Worm (Caenorhabditis elegans) whole organism, young adult: Measurements from ENCODE around the gene grl-7.

Experiments
- F39B2.1 ChIP-seq: fragments of 200-800 bp; sonication (Bioruptor generic); IDR thresholded peaks from 2 replicates; pipeline ENCODE4 v1.3.6; 2022; ENCODE audit warnings: missing genetic modification reagents, missing genetic modification characterization, missing compliant biosample characterization
- F57C9.4 ChIP-seq: sonication (generic microtip); optimal IDR thresholded peaks from 2 replicates; lab custom pipeline; 2017; ENCODE audit warnings: mild to moderate bottlenecking, missing genetic modification characterization, missing compliant biosample characterization
- K11D2.4 ChIP-seq: fragments of 200-800 bp; sonication (Bioruptor generic); IDR thresholded peaks from 2 replicates; pipeline ENCODE4 v1.3.6; 2022; ENCODE audit warnings: missing genetic modification reagents, missing genetic modification characterization, missing compliant biosample characterization
- Y56A3A.18 ChIP-seq: fragments of 200-800 bp; sonication (Bioruptor generic); IDR thresholded peaks from 2 replicates; pipeline ENCODE4 v1.3.6; 2022; ENCODE audit warnings: missing genetic modification reagents, missing genetic modification characterization, missing compliant biosample characterization
- akir-1 ChIP-seq: fragments of 200-800 bp; sonication (Bioruptor generic); optimal IDR thresholded peaks from 2 replicates; lab custom pipeline; 2018; ENCODE audit warnings: mild to moderate bottlenecking, missing genetic modification characterization, moderate library complexity, missing compliant biosample characterization
- ama-1 ChIP-seq, 3 experiments: fragments of 150-350 bp in 1 of 3; sonication (generic microtip) in 2 of 3; optimal IDR thresholded peaks; 2 replicates each; lab custom pipeline; 2014 to 2018; ENCODE audit warnings: missing biosample characterization in 2 of 3, missing genetic modification characterization in 2 of 3, missing genetic modification reagents in 2 of 3
- bed-1 ChIP-seq: fragments of 200-800 bp; sonication (Bioruptor generic); IDR thresholded peaks from 2 replicates; pipeline ENCODE4 v1.3.6; 2022; ENCODE audit warnings: missing genetic modification reagents, missing genetic modification characterization, missing compliant biosample characterization
- ccch-3 ChIP-seq: fragments of 200-800 bp; sonication (Bioruptor generic); optimal IDR thresholded peaks from 2 replicates; lab custom pipeline; 2018; ENCODE audit warnings: mild to moderate bottlenecking, missing genetic modification characterization, missing compliant biosample characterization
- cebp-1 ChIP-seq, 2 experiments: fragments of 200-800 bp in 1 of 2; sonication (Bioruptor generic) in 1 of 2; sonication (generic microtip) in 1 of 2; IDR thresholded peaks in 1 of 2; optimal IDR thresholded peaks in 1 of 2; 2 replicates each; pipeline versions ENCODE4 v1.3.6 to Lab custom; 2017 to 2022; ENCODE audit warnings: missing compliant biosample characterization in 2 of 2, missing genetic modification characterization in 2 of 2, mild to moderate bottlenecking in 1 of 2, missing genetic modification reagents in 1 of 2, moderate library complexity in 1 of 2
- cebp-2 ChIP-seq: fragments of 200-800 bp; sonication (Bioruptor generic); IDR thresholded peaks from 2 replicates; pipeline ENCODE4 v1.3.6; 2022; ENCODE audit warnings: missing genetic modification characterization, missing compliant biosample characterization
- ceh-100 ChIP-seq: fragments of 200-800 bp; sonication (Bioruptor generic); IDR thresholded peaks from 2 replicates; pipeline ENCODE4 v1.3.6; 2022; ENCODE audit warnings: missing genetic modification reagents, missing genetic modification characterization, missing compliant biosample characterization
- ceh-58 ChIP-seq: fragments of 200-800 bp; sonication (Bioruptor generic); IDR thresholded peaks from 2 replicates; pipeline ENCODE4 v1.3.6; 2022; ENCODE audit warnings: missing genetic modification characterization, missing compliant biosample characterization
- ceh-79 ChIP-seq: sonication (generic microtip); optimal IDR thresholded peaks from 2 replicates; lab custom pipeline; 2017; ENCODE audit warnings: mild to moderate bottlenecking, missing genetic modification characterization, missing compliant biosample characterization
- ceh-91 ChIP-seq: fragments of 200-800 bp; sonication (Bioruptor generic); IDR thresholded peaks from 2 replicates; pipeline ENCODE4 v1.3.6; 2022; ENCODE audit warnings: missing genetic modification reagents, missing genetic modification characterization, missing compliant biosample characterization
- die-1 ChIP-seq: sonication (generic microtip); optimal IDR thresholded peaks from 2 replicates; lab custom pipeline; 2016; ENCODE audit warnings: missing genotype, mild to moderate bottlenecking, missing genetic modification characterization, missing compliant biosample characterization
- dpff-1 ChIP-seq: sonication (generic microtip); optimal IDR thresholded peaks from 2 replicates; lab custom pipeline; 2017; ENCODE audit warnings: mild to moderate bottlenecking, missing genetic modification characterization, missing compliant biosample characterization
- dpl-1 ChIP-seq: fragments of 150-350 bp; optimal IDR thresholded peaks from 2 replicates; lab custom pipeline; 2014; ENCODE audit warnings: missing biosample characterization, missing genetic modification reagents, missing genetic modification characterization
- efl-1 ChIP-seq: fragments of 150-350 bp; optimal IDR thresholded peaks from 2 replicates; lab custom pipeline; 2014; ENCODE audit warnings: missing biosample characterization, missing genetic modification reagents, missing genetic modification characterization
- egrh-3 ChIP-seq: fragments of 200-800 bp; sonication (Bioruptor generic); IDR thresholded peaks from 2 replicates; pipeline ENCODE4 v1.3.6; 2022; ENCODE audit warnings: missing genetic modification reagents, missing genetic modification characterization, missing compliant biosample characterization
- fkh-3 ChIP-seq: sonication (generic microtip); optimal IDR thresholded peaks from 2 replicates; lab custom pipeline; 2016; ENCODE audit warnings: mild to moderate bottlenecking, missing genetic modification characterization, missing compliant biosample characterization
- hmg-1.2 ChIP-seq: fragments of 200-800 bp; sonication (Bioruptor generic); IDR thresholded peaks from 2 replicates; pipeline ENCODE4 v1.3.6; 2022; ENCODE audit warnings: missing genetic modification reagents, missing genetic modification characterization, missing compliant biosample characterization
- hmg-20 ChIP-seq: fragments of 200-800 bp; sonication (Bioruptor generic); IDR thresholded peaks from 2 replicates; pipeline ENCODE4 v1.3.6; 2022; ENCODE audit warnings: missing genetic modification reagents, missing genetic modification characterization, missing compliant biosample characterization
- hsf-1 ChIP-seq: fragments of 200-800 bp; sonication (Bioruptor generic); IDR thresholded peaks from 2 replicates; pipeline ENCODE4 v1.3.6; 2022; ENCODE audit warnings: missing genetic modification reagents, missing genetic modification characterization, missing compliant biosample characterization
- let-607 ChIP-seq, 2 experiments: fragments of 200-800 bp in 1 of 2; sonication (Bioruptor generic) in 1 of 2; sonication (generic microtip) in 1 of 2; optimal IDR thresholded peaks; 2 replicates each; lab custom pipeline; 2016 to 2018; ENCODE audit warnings: mild to moderate bottlenecking in 2 of 2, missing compliant biosample characterization in 2 of 2, missing genetic modification characterization in 2 of 2, moderate library complexity in 2 of 2, missing genotype in 1 of 2
- lin-26 ChIP-seq: fragments of 200-800 bp; sonication (Bioruptor generic); IDR thresholded peaks from 2 replicates; pipeline ENCODE4 v1.3.6; 2022; ENCODE audit warnings: missing genetic modification reagents, missing genetic modification characterization, missing compliant biosample characterization
- lin-40 ChIP-seq: sonication (generic microtip); optimal IDR thresholded peaks from 2 replicates; lab custom pipeline; 2016; ENCODE audit warnings: missing genetic modification characterization, mild to moderate bottlenecking, missing compliant biosample characterization, missing genotype, missing genetic modification reagents
- lin-54 ChIP-seq: fragments of 200-800 bp; sonication (Bioruptor generic); optimal IDR thresholded peaks from 2 replicates; lab custom pipeline; 2018; ENCODE audit warnings: mild to moderate bottlenecking, missing genetic modification characterization, missing compliant biosample characterization
- madf-10 ChIP-seq: sonication (generic microtip); optimal IDR thresholded peaks from 2 replicates; lab custom pipeline; 2016; ENCODE audit warnings: mild to moderate bottlenecking, missing genetic modification characterization, missing compliant biosample characterization
- mxl-1 ChIP-seq: sonication (generic microtip); optimal IDR thresholded peaks from 2 replicates; lab custom pipeline; 2016; ENCODE audit warnings: missing genetic modification characterization, missing compliant biosample characterization
- nfya-1 ChIP-seq: sonication (generic microtip); optimal IDR thresholded peaks from 2 replicates; lab custom pipeline; 2017; ENCODE audit warnings: antibody characterized with exemption, missing compliant biosample characterization, missing genetic modification characterization, borderline replicate concordance; ENCODE audit not compliant: insufficient read depth
- nhr-120 ChIP-seq: fragments of 200-800 bp; sonication (Bioruptor generic); IDR thresholded peaks from 2 replicates; pipeline ENCODE4 v1.3.6; 2022; ENCODE audit warnings: missing genetic modification characterization, missing compliant biosample characterization
- nhr-179 ChIP-seq: sonication (generic microtip); optimal IDR thresholded peaks from 2 replicates; lab custom pipeline; 2016; ENCODE audit warnings: mild to moderate bottlenecking, missing genetic modification characterization, missing compliant biosample characterization
- rcor-1 ChIP-seq: fragments of 200-800 bp; sonication (Bioruptor generic); IDR thresholded peaks from 2 replicates; pipeline ENCODE4 v1.3.6; 2022; ENCODE audit warnings: missing genetic modification reagents, missing genetic modification characterization, missing compliant biosample characterization
- rpc-1 ChIP-seq, 2 experiments: fragments of 150-350 bp in 1 of 2; sonication (generic microtip) in 1 of 2; optimal IDR thresholded peaks; 2 replicates each; lab custom pipeline; 2014 to 2018; ENCODE audit warnings: missing biosample characterization in 1 of 2, missing genetic modification characterization in 1 of 2, missing genetic modification reagents in 1 of 2, missing genotype in 1 of 2
- sdz-38 ChIP-seq: sonication (generic microtip); optimal IDR thresholded peaks from 2 replicates; lab custom pipeline; 2016; ENCODE audit warnings: missing genotype, missing genetic modification characterization, missing compliant biosample characterization
- snpc-1.1 ChIP-seq: sonication (generic microtip); optimal IDR thresholded peaks from 2 replicates; lab custom pipeline; 2017; ENCODE audit warnings: missing genetic modification characterization, mild to moderate bottlenecking, missing compliant biosample characterization, antibody characterized with exemption, moderate library complexity, missing genotype, missing genetic modification reagents; ENCODE audit not compliant: insufficient read depth
- snpc-4 ChIP-seq, 5 experiments: fragments of 150-350 bp in 1 of 5; sonication (generic microtip) in 4 of 5; optimal IDR thresholded peaks; 2 replicates each; lab custom pipeline; 2014 to 2018; ENCODE audit warnings: missing genetic modification characterization in 5 of 5, missing biosample characterization in 3 of 5, antibody characterized with exemption in 2 of 5, mild to moderate bottlenecking in 2 of 5, missing compliant biosample characterization in 2 of 5, missing genotype in 2 of 5, moderate library complexity in 2 of 5, missing genetic modification reagents in 1 of 5
- tbp1 ChIP-seq: fragments of 200-800 bp; sonication (Bioruptor generic); optimal IDR thresholded peaks from 2 replicates; lab custom pipeline; 2018; ENCODE audit warnings: mild to moderate bottlenecking, missing genetic modification characterization, missing compliant biosample characterization
- unc-130 ChIP-seq: sonication (generic microtip); optimal IDR thresholded peaks from 2 replicates; lab custom pipeline; 2016; ENCODE audit warnings: missing genetic modification reagents, missing genetic modification characterization, missing compliant biosample characterization
- zim-3 ChIP-seq: sonication (generic microtip); optimal IDR thresholded peaks from 2 replicates; lab custom pipeline; 2017; ENCODE audit warnings: mild to moderate bottlenecking, missing genetic modification characterization, moderate library complexity, missing compliant biosample characterization
- ztf-22 ChIP-seq: fragments of 200-800 bp; sonication (Bioruptor generic); optimal IDR thresholded peaks from 2 replicates; lab custom pipeline; 2018; ENCODE audit warnings: mild to moderate bottlenecking, missing genetic modification characterization, moderate library complexity, missing compliant biosample characterization
- ztf-25 ChIP-seq: fragments of 200-800 bp; sonication (Bioruptor generic); IDR thresholded peaks from 2 replicates; pipeline ENCODE4 v1.3.6; 2022; ENCODE audit warnings: missing genetic modification reagents, missing genetic modification characterization, missing compliant biosample characterization
- ztf-26 ChIP-seq: sonication (generic microtip); optimal IDR thresholded peaks from 2 replicates; lab custom pipeline; 2017; ENCODE audit warnings: missing genetic modification characterization, missing compliant biosample characterization

Gene grl-7

ce11 chrV:11300539-11300938 lies 46.3 kb downstream of the grl-7 start, which contains the start of gene srh-47:
Gene srh-47 (minus strand): TSS chrV:11300639.
- no peak for TF ChIP-seq die-1 (tag; lab: Kevin White, UChicago)
- TF ChIP-seq rcor-1 (GFP tag; lab: Robert Waterston, UW): no peak
- no peak for TF ChIP-seq bed-1 (GFP tag; lab: Robert Waterston, UW)
- no peak for TF ChIP-seq sdz-38 (tag; lab: Kevin White, UChicago)
- TF ChIP-seq nhr-179 (tag; lab: Kevin White, UChicago): no peak
- TF ChIP-seq ceh-91 (GFP tag; lab: Robert Waterston, UW): no peak
- TF ChIP-seq hmg-1.2 (GFP tag; lab: Robert Waterston, UW): no peak
- TF ChIP-seq ceh-79 (tag; lab: Kevin White, UChicago): no peak
- TF ChIP-seq cebp-2: no peak
- TF ChIP-seq ccch-3 (GFP tag; lab: Kevin White, UChicago): no peak
- no peak for TF ChIP-seq F39B2.1
- TF ChIP-seq Y56A3A.18 (GFP tag; lab: Robert Waterston, UW): no peak
- TF ChIP-seq zim-3 (tag; lab: Kevin White, UChicago): no peak
- no peak for TF ChIP-seq lin-54 (GFP tag; lab: Kevin White, UChicago)
- no peak for TF ChIP-seq hmg-20 (GFP tag; lab: Robert Waterston, UW)
- no peak for TF ChIP-seq ceh-100 (GFP tag; lab: Robert Waterston, UW)
- TF ChIP-seq egrh-3 (GFP tag; lab: Robert Waterston, UW): no peak
- no peak for TF ChIP-seq ceh-58 (GFP tag; lab: Robert Waterston, UW)
- TF ChIP-seq fkh-3 (tag; lab: Kevin White, UChicago): no peak
- TF ChIP-seq hsf-1 (GFP tag; lab: Robert Waterston, UW): no peak

ce11 chrV:11299406-11299805 lies 47.4 kb downstream of the grl-7 start:
- TF ChIP-seq K11D2.4 (GFP tag; lab: Robert Waterston, UW) (no peak), mxl-1 (tag; lab: Kevin White, UChicago) (no peak), lin-26 (GFP tag; lab: Robert Waterston, UW) (no peak), dpl-1 (no peak), F57C9.4 (tag; lab: Kevin White, UChicago) (no peak), snpc-4 (GFP tag; optimal IDR thresholded peaks at IDR 0.05; lab: Kevin White, UChicago) (no peak), snpc-4 (tag; optimal IDR thresholded peaks at IDR 0.05; lab: Kevin White, UChicago) (no peak), ztf-22 (GFP tag; lab: Kevin White, UChicago) (no peak), tbp1 (GFP tag; lab: Kevin White, UChicago) (no peak), ztf-26 (tag; lab: Kevin White, UChicago) (no peak), snpc-1.1 (tag; lab: Kevin White, UChicago) (no peak)
- TF ChIP-seq, all 124 proteins: peak for 0

DNA sequence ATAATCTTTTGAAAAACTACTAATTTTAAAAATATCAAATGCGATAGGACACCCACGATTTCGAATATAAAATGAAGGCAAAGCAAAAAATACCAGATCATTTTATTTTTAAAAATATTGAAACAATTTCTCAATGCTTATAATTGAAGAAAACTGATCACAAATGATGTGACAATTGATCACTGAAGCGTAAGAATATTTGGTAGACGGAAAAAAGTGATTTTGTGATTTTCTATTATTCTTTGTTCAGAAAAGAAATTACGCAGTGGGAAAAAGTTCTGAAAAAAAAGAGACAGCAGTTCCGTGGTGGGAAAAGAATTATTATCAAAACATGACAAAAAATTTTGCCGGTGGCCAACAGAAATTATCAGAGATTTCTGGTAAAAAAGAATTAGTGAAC lies 48.2 kb downstream of the grl-7 start, which contains the start of gene T03F7.5:
T03F7.5 (minus strand) TSS at position 101 of the 400 bp plus-strand sequence.
- no peak for TF ChIP-seq snpc-1.1 (tag; lab: Kevin White, UChicago)
- TF ChIP-seq nfya-1 (tag; lab: Kevin White, UChicago): no peak
- TF ChIP-seq unc-130 (GFP tag; lab: Kevin White, UChicago): no peak
- no peak for TF ChIP-seq dpff-1 (tag; lab: Kevin White, UChicago)
- no peak for TF ChIP-seq rpc-1 (optimal IDR thresholded peaks at IDR 0.05; lab: Kevin White, UChicago)
- no peak for TF ChIP-seq rpc-1 (tag; optimal IDR thresholded peaks at IDR 0.05; lab: Kevin White, UChicago)
- no peak for TF ChIP-seq ceh-100 (GFP tag; lab: Robert Waterston, UW)
- no peak for TF ChIP-seq lin-40 (tag; lab: Kevin White, UChicago)
- no peak for TF ChIP-seq lin-26 (GFP tag; lab: Robert Waterston, UW)
- no peak for TF ChIP-seq let-607 (tag; optimal IDR thresholded peaks at IDR 0.05; lab: Kevin White, UChicago)
- no peak for TF ChIP-seq akir-1 (GFP tag; lab: Kevin White, UChicago)
- TF ChIP-seq efl-1 (GFP tag; lab: Kevin White, UChicago): no peak
- no peak for TF ChIP-seq ama-1 (optimal IDR thresholded peaks at IDR 0.05; lab: Kevin White, UChicago)
- TF ChIP-seq ama-1 (GFP tag; optimal IDR thresholded peaks at IDR 0.05; lab: Kevin White, UChicago): no peak
- no peak for TF ChIP-seq nhr-120 (GFP tag; lab: Robert Waterston, UW)
- no peak for TF ChIP-seq madf-10
- no peak for TF ChIP-seq ztf-25 (GFP tag; lab: Robert Waterston, UW)
- TF ChIP-seq tbp1 (GFP tag; lab: Kevin White, UChicago): no peak
- TF ChIP-seq cebp-1 (GFP tag; IDR thresholded peaks at IDR 0.05; lab: Robert Waterston, UW): no peak
- no peak for TF ChIP-seq cebp-1 (tag; optimal IDR thresholded peaks at IDR 0.05; lab: Kevin White, UChicago)
